Worm (Caenorhabditis elegans) whole organism, late embryonic: ENCODE measurements around the gene F54H12.4.
"Not testable (repeated sequence)": the region's sequence is repeated elsewhere in the genome, so short reads cannot be mapped to it uniquely, and the experiment has no call there.

ENCODE experiments used
- F13H6.1 ChIP-seq: sonication (generic microtip); optimal IDR thresholded peaks from 2 replicates; lab custom pipeline; 2016; ENCODE audit warnings: missing genetic modification characterization, missing compliant biosample characterization
- K09A11.1 ChIP-seq: sonication (generic microtip); optimal IDR thresholded peaks from 2 replicates; lab custom pipeline; 2017; ENCODE audit warnings: antibody characterized with exemption, mild to moderate bottlenecking, missing genetic modification characterization, missing compliant biosample characterization; ENCODE audit not compliant: insufficient read depth
- T23F11.4 ChIP-seq: fragments of 200-800 bp; sonication (Bioruptor generic); optimal IDR thresholded peaks from 2 replicates; lab custom pipeline; 2018; ENCODE audit warnings: mild to moderate bottlenecking, missing genetic modification characterization, missing compliant biosample characterization
- Y22D7AL.16 ChIP-seq: sonication (generic microtip); optimal IDR thresholded peaks from 2 replicates; lab custom pipeline; 2016; ENCODE audit warnings: missing genetic modification characterization, missing compliant biosample characterization
- ahr-1 ChIP-seq: sonication (generic microtip); optimal IDR thresholded peaks from 2 replicates; lab custom pipeline; 2016; ENCODE audit warnings: missing genetic modification characterization, missing compliant biosample characterization
- ceh-14 ChIP-seq: sonication (generic microtip); optimal IDR thresholded peaks from 2 replicates; lab custom pipeline; 2016; ENCODE audit warnings: missing genotype, missing genetic modification characterization, missing compliant biosample characterization
- ceh-19 ChIP-seq: fragments of 200-800 bp; sonication (Bioruptor generic); optimal IDR thresholded peaks from 2 replicates; lab custom pipeline; 2018; ENCODE audit warnings: mild to moderate bottlenecking, missing genetic modification characterization, missing compliant biosample characterization
- ceh-22 ChIP-seq: sonication (generic microtip); optimal IDR thresholded peaks from 2 replicates; lab custom pipeline; 2017; ENCODE audit warnings: missing biosample characterization, missing genetic modification characterization
- ceh-30 ChIP-seq: fragments of 150-350 bp; optimal IDR thresholded peaks from 2 replicates; lab custom pipeline; 2014; ENCODE audit warnings: missing biosample characterization, missing genetic modification characterization
- ceh-6 ChIP-seq: fragments of 200-800 bp; sonication (Bioruptor generic); optimal IDR thresholded peaks from 2 replicates; lab custom pipeline; 2018; ENCODE audit warnings: mild to moderate bottlenecking, missing genetic modification characterization, missing compliant biosample characterization
- dmd-4 ChIP-seq: sonication (generic microtip); optimal IDR thresholded peaks from 2 replicates; lab custom pipeline; 2016; ENCODE audit warnings: borderline replicate concordance, missing genetic modification characterization, missing compliant biosample characterization
- dve-1 ChIP-seq: sonication (generic microtip); optimal IDR thresholded peaks from 2 replicates; lab custom pipeline; 2017; ENCODE audit warnings: antibody characterized with exemption, mild to moderate bottlenecking, missing genetic modification characterization, missing compliant biosample characterization
- elt-2 ChIP-seq: sonication (generic microtip); optimal IDR thresholded peaks from 2 replicates; lab custom pipeline; 2016; ENCODE audit warnings: missing genetic modification reagents, missing genetic modification characterization, missing compliant biosample characterization
- hlh-15 ChIP-seq: sonication (generic microtip); optimal IDR thresholded peaks from 2 replicates; lab custom pipeline; 2016; ENCODE audit warnings: missing genetic modification characterization, missing compliant biosample characterization
- hlh-30 ChIP-seq: sonication (generic microtip); optimal IDR thresholded peaks from 2 replicates; lab custom pipeline; 2017; ENCODE audit warnings: antibody characterized with exemption, missing genetic modification characterization, missing compliant biosample characterization; ENCODE audit not compliant: insufficient read depth
- nfya-1 ChIP-seq: sonication (generic microtip); optimal IDR thresholded peaks from 2 replicates; lab custom pipeline; 2017; ENCODE audit warnings: missing genetic modification characterization, mild to moderate bottlenecking, missing compliant biosample characterization, antibody characterized with exemption, moderate library complexity
- pha-2 ChIP-seq: sonication (generic microtip); optimal IDR thresholded peaks from 2 replicates; lab custom pipeline; 2017; ENCODE audit warnings: mild to moderate bottlenecking, missing genetic modification characterization, missing compliant biosample characterization
- pqm-1 ChIP-seq: sonication (generic microtip); optimal IDR thresholded peaks from 2 replicates; lab custom pipeline; 2016; ENCODE audit warnings: missing genetic modification characterization, missing compliant biosample characterization
- rnt-1 ChIP-seq: sonication (generic microtip); optimal IDR thresholded peaks from 2 replicates; lab custom pipeline; 2016; ENCODE audit warnings: missing genetic modification characterization, missing compliant biosample characterization
- sdc-2 ChIP-seq: sonication (generic microtip); optimal IDR thresholded peaks from 2 replicates; lab custom pipeline; 2016; ENCODE audit warnings: missing genotype, missing genetic modification characterization, missing compliant biosample characterization
- sox-2 ChIP-seq: fragments of 200-800 bp; sonication (Bioruptor generic); IDR thresholded peaks from 2 replicates; pipeline ENCODE4 v1.3.6; 2022; ENCODE audit warnings: missing genetic modification reagents, missing genetic modification characterization, missing compliant biosample characterization
- tbx-7 ChIP-seq: sonication (generic microtip); optimal IDR thresholded peaks from 2 replicates; lab custom pipeline; 2016; ENCODE audit warnings: missing genotype, missing genetic modification characterization, missing compliant biosample characterization
- ttx-3 ChIP-seq: sonication (generic microtip); optimal IDR thresholded peaks from 2 replicates; lab custom pipeline; 2016; ENCODE audit warnings: missing genetic modification reagents, missing genetic modification characterization, missing compliant biosample characterization
- unc-42 ChIP-seq: sonication (generic microtip); optimal IDR thresholded peaks from 2 replicates; lab custom pipeline; 2016; ENCODE audit warnings: missing genotype, missing genetic modification characterization, missing compliant biosample characterization

Gene F54H12.4

DNA sequence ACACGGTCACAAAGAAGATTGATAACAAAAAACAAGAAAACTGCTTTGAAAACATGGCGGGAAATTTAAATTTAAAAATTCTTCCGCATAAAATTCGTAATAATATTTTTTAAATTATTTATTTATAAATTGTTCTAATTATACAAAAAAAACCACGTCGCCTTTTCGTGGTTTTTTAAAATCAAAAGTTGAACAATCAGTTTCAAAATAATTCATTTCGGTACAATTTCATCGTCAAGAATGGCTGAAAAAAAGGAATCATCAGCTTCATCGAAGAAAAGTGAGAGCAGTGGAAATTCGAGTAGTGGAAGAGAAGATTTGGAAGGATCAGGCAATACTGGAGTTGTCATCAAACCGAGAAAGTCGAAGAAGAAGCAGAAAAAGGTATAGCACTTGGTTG is 6.6 kb upstream of the F54H12.4 start, which contains the start of the genes F54H12.8 and F54H12.7:
F54H12.8 (minus strand) TSS at position 101 of the 400 bp plus-strand sequence.
F54H12.7 (plus strand) TSS at position 229 of the 400 bp plus-strand sequence.
- TF ChIP-seq hlh-30 (tag; lab: Kevin White, UChicago) (no peak), pqm-1 (tag; lab: Kevin White, UChicago) (no peak), ttx-3 (tag; lab: Kevin White, UChicago) (no peak)

DNA sequence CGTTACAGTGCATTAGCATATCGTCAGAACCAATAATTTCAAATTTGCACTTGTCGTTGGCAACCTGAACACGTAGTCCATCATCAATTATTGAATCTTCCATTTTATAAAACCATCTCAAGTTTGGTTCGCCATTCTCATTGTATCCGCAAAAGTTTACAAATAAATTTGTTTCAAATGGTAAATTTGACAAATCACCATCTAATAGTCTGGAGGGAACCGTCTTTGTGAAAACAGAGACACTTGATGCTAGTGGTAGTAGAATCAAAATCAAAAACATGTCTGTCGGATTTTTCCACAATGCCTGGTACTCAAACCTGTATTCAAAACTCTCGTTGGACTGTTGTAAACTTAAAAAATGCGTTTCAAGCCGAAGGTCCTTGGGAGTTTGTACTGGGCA is 1.7 kb upstream of the F54H12.4 start, which contains the start of gene F54H12.2:
F54H12.2 (plus strand) TSS at position 301 of the 400 bp plus-strand sequence.
- not testable (repeated sequence) for TF ChIP-seq tbx-7 (tag; lab: Kevin White, UChicago); ceh-6 (GFP tag; lab: Kevin White, UChicago); dmd-4 (tag; lab: Kevin White, UChicago)

ce11 chrIII:7958922-7959609 is 3.5 kb downstream of the F54H12.4 start, which contains the start of gene F54H12.10:
F54H12.10 (minus strand) TSS chrIII:7958972.
- TF ChIP-seq Y22D7AL.16 (tag; lab: Kevin White, UChicago); ceh-22; sdc-2 (tag; lab: Kevin White, UChicago): not testable (repeated sequence)

- TF ChIP-seq F13H6.1 (no peak), nfya-1 (tag; lab: Kevin White, UChicago) (peak; percentile 38)
These were observed 4.5 kb downstream of the F54H12.4 start, which contains the start of gene C29E4.11 for ce11 chrIII:7958085-7958484. C29E4.11 (minus strand) TSS chrIII:7958114.

DNA sequence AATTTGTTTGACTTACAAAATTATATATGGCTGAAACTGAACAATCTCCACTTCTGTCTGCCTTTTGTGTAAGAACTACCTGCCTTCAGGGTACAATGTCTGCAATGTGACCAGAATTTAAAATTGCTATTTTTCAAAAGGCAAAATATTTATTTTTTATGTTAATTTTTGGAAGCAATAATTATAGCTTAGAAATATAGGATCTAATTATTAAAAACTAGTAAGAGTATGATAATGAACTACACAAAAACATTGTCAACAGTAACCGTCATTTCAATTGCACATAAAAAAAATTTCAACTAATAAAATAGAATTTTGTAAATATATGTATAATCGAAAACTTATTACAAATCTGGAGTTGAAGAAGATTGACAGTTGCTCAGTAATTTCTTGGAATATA is 5.6 kb downstream of the F54H12.4 start, which contains the start of gene C29E4.9:
C29E4.9 (minus strand) TSS at position 101 of the 400 bp plus-strand sequence.
- no peak for TF ChIP-seq K09A11.1 (tag; lab: Kevin White, UChicago)

DNA sequence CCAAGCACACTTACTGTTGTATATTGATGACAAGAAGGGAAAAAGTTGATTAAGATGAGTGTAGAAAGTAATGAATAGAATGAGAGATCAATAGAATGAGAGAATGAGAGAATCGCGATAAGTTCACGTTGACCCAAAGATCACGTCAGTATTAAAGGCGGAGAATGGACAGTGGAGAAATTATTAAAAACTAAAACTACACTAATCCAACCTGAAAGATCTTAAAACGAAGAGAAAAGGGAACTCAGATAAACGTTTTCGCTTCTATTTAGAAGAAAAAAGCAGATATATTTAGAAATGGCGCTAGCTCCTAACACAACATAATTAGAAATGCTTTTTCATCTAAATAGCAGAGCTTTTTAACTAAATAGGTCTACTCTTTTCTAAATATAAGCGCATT is 9.3 kb downstream of the F54H12.4 start, which contains the start of gene let-754:
let-754 (minus strand) TSS at position 101 of the 400 bp plus-strand sequence.
- no peak for TF ChIP-seq ceh-14 (tag; lab: Kevin White, UChicago)
- TF ChIP-seq, all 69 proteins: peak for 0

- TF ChIP-seq ahr-1 (tag; lab: Kevin White, UChicago) (no peak), hlh-15 (tag; lab: Kevin White, UChicago) (no peak), unc-42 (tag; lab: Kevin White, UChicago) (peak; percentile 19), ceh-6 (GFP tag; lab: Kevin White, UChicago) (no peak)
These were observed 10.3 kb downstream of the F54H12.4 start, which contains the start of gene C29E4.15 for ce11 chrIII:7952077-7952765. C29E4.15 (plus strand) TSS chrIII:7952623.

DNA sequence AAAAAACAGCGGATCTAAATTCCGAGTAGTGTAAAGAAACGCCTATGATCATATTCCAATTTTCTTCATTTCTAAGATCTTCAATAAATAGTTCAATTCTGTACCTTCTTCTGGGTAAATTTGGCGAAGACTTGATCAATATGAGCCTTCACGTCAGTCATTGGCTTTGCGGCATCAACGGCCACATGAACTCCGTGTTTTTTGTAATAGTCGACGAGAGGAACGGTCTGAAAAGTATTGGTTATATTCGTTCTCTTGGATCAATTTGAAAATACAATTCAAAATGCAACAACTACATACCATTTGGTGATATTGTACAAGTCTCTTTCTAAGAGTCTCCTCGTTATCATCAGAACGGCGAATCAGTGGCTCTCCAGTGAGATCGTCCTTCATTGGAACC is 12.1 kb downstream of the F54H12.4 start:
- TF ChIP-seq ceh-30 (no peak), T23F11.4 (GFP tag; lab: Kevin White, UChicago) (no peak), pha-2 (tag; lab: Kevin White, UChicago) (no peak), ceh-19 (no peak), K09A11.1 (tag; lab: Kevin White, UChicago) (no peak), dve-1 (no peak), hlh-30 (tag; lab: Kevin White, UChicago) (no peak), rnt-1 (tag; lab: Kevin White, UChicago) (no peak), F13H6.1 (no peak), sox-2 (GFP tag; lab: Robert Waterston, UW) (no peak), elt-2 (no peak)
